Worm (Caenorhabditis elegans) whole organism, early embryonic: Measurements from ENCODE around the gene mlc-2.
"Not testable (repeated sequence)": the region's sequence is repeated elsewhere in the genome, so short reads cannot be mapped to it uniquely, and the experiment has no call there.

Experiments
- aly-1 ChIP-seq: sonication (generic microtip); optimal IDR thresholded peaks from 2 replicates; lab custom pipeline; 2016; ENCODE audit warnings: missing genetic modification characterization, missing compliant biosample characterization
- ama-1 ChIP-seq: fragments of 150-350 bp; optimal IDR thresholded peaks from 2 replicates; lab custom pipeline; 2014
- ceh-13 ChIP-seq: fragments of 200-800 bp; sonication (Bioruptor generic); optimal IDR thresholded peaks from 2 replicates; lab custom pipeline; 2018; ENCODE audit warnings: mild to moderate bottlenecking, missing genetic modification characterization, missing compliant biosample characterization
- ceh-36 ChIP-seq: sonication (generic microtip); optimal IDR thresholded peaks from 2 replicates; lab custom pipeline; 2016; ENCODE audit warnings: missing genetic modification characterization, inconsistent platforms, missing compliant biosample characterization
- hmbx-1 ChIP-seq: sonication (generic microtip); optimal IDR thresholded peaks from 2 replicates; lab custom pipeline; 2016; ENCODE audit warnings: mild to moderate bottlenecking, missing genetic modification characterization, missing compliant biosample characterization
- hmg-4 ChIP-seq: fragments of 200-800 bp; sonication (Bioruptor generic); optimal IDR thresholded peaks from 2 replicates; lab custom pipeline; 2018; ENCODE audit warnings: mild to moderate bottlenecking, missing genetic modification characterization, missing compliant biosample characterization
- hnd-1 ChIP-seq: sonication (generic microtip); optimal IDR thresholded peaks from 2 replicates; lab custom pipeline; 2016; ENCODE audit warnings: missing genetic modification characterization, missing compliant biosample characterization
- pes-1 ChIP-seq: fragments of 200-800 bp; sonication (Bioruptor generic); IDR thresholded peaks from 2 replicates; pipeline ENCODE4 v1.3.6; 2022; ENCODE audit warnings: missing genetic modification reagents, missing genetic modification characterization, missing compliant biosample characterization
- scrt-1 ChIP-seq: fragments of 200-800 bp; sonication (Bioruptor generic); IDR thresholded peaks from 2 replicates; pipeline ENCODE4 v1.3.6; 2022; ENCODE audit warnings: missing genetic modification characterization, missing compliant biosample characterization
- tbx-37 ChIP-seq: fragments of 200-800 bp; sonication (Bioruptor generic); conservative IDR thresholded peaks from 2 replicates; pipeline ENCODE4 v1.3.6; 2022; ENCODE audit warnings: missing genetic modification reagents, missing genetic modification characterization, missing compliant biosample characterization
- tra-4 ChIP-seq: sonication (generic microtip); optimal IDR thresholded peaks from 2 replicates; lab custom pipeline; 2017; ENCODE audit warnings: missing genetic modification characterization, missing compliant biosample characterization

DNA sequence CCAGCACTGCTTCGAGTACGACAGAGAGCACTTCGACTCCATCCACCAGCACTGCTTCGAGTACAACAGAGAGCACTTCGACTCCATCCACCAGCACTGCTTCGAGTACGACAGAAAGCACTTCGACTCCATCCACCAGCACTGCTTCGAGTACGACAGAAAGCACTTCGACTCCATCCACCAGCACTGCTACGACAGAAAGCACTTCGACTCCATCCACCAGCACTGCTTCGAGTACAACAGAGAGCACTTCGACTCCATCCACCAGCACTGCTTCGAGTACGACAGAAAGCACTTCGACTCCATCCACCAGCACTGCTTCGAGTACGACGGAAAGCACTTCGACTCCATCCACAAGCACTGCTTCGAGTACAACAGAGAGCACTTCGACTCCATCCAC, 13.8 kb downstream of the mlc-2 start:
- not testable (repeated sequence) for TF ChIP-seq hmbx-1; ama-1 (lab: Kevin White, UChicago); ceh-13 (GFP tag; lab: Kevin White, UChicago); ceh-36 (tag; lab: Kevin White, UChicago); hmg-4 (GFP tag; lab: Kevin White, UChicago); hnd-1 (tag; lab: Kevin White, UChicago); aly-1 (tag; lab: Kevin White, UChicago); pes-1; tra-4 (tag; lab: Kevin White, UChicago)
- 0 out of 2 replicates have a peak, but pooled peaks have one; percentile 46 for TF ChIP-seq tbx-37 (GFP tag; lab: Robert Waterston, UW)
- peak; percentile 73; the same call in 1 of the 2 replicates for TF ChIP-seq scrt-1 (GFP tag; lab: Robert Waterston, UW)
